Worm (Caenorhabditis elegans) whole organism, early embryonic: Measurements from ENCODE around the gene C18E9.5.

ENCODE experiments used
- B0310.2 ChIP-seq: sonication (generic microtip); optimal IDR thresholded peaks from 2 replicates; lab custom pipeline; 2016; ENCODE audit warnings: mild to moderate bottlenecking, missing genetic modification characterization, missing compliant biosample characterization
- F13C5.2 ChIP-seq: sonication (generic microtip); optimal IDR thresholded peaks from 2 replicates; lab custom pipeline; 2017; ENCODE audit warnings: mild to moderate bottlenecking, missing genetic modification characterization, inconsistent platforms, missing compliant biosample characterization
- aly-1 ChIP-seq: sonication (generic microtip); optimal IDR thresholded peaks from 2 replicates; lab custom pipeline; 2016; ENCODE audit warnings: missing genetic modification characterization, missing compliant biosample characterization
- ama-1 ChIP-seq: fragments of 150-350 bp; optimal IDR thresholded peaks from 2 replicates; lab custom pipeline; 2014
- ceh-13 ChIP-seq: fragments of 200-800 bp; sonication (Bioruptor generic); optimal IDR thresholded peaks from 2 replicates; lab custom pipeline; 2018; ENCODE audit warnings: mild to moderate bottlenecking, missing genetic modification characterization, missing compliant biosample characterization
- ceh-36 ChIP-seq: sonication (generic microtip); optimal IDR thresholded peaks from 2 replicates; lab custom pipeline; 2016; ENCODE audit warnings: missing genetic modification characterization, inconsistent platforms, missing compliant biosample characterization
- ets-7 ChIP-seq: sonication (generic microtip); optimal IDR thresholded peaks from 2 replicates; lab custom pipeline; 2016; ENCODE audit warnings: missing genotype, missing genetic modification characterization, missing compliant biosample characterization
- flt-1 ChIP-seq: fragments of 200-800 bp; sonication (Bioruptor generic); IDR thresholded peaks from 2 replicates; pipeline ENCODE4 v1.3.6; 2022; ENCODE audit warnings: missing genetic modification characterization, missing compliant biosample characterization
- hmbx-1 ChIP-seq: sonication (generic microtip); optimal IDR thresholded peaks from 2 replicates; lab custom pipeline; 2016; ENCODE audit warnings: mild to moderate bottlenecking, missing genetic modification characterization, missing compliant biosample characterization
- hmg-4 ChIP-seq: fragments of 200-800 bp; sonication (Bioruptor generic); optimal IDR thresholded peaks from 2 replicates; lab custom pipeline; 2018; ENCODE audit warnings: mild to moderate bottlenecking, missing genetic modification characterization, missing compliant biosample characterization
- hnd-1 ChIP-seq: sonication (generic microtip); optimal IDR thresholded peaks from 2 replicates; lab custom pipeline; 2016; ENCODE audit warnings: missing genetic modification characterization, missing compliant biosample characterization
- pes-1 ChIP-seq: fragments of 200-800 bp; sonication (Bioruptor generic); IDR thresholded peaks from 2 replicates; pipeline ENCODE4 v1.3.6; 2022; ENCODE audit warnings: missing genetic modification reagents, missing genetic modification characterization, missing compliant biosample characterization
- scrt-1 ChIP-seq: fragments of 200-800 bp; sonication (Bioruptor generic); IDR thresholded peaks from 2 replicates; pipeline ENCODE4 v1.3.6; 2022; ENCODE audit warnings: missing genetic modification characterization, missing compliant biosample characterization
- sea-1 ChIP-seq: fragments of 200-800 bp; sonication (Bioruptor generic); conservative IDR thresholded peaks from 2 replicates; pipeline ENCODE4 v1.3.6; 2022; ENCODE audit warnings: missing genetic modification characterization, missing compliant biosample characterization
- tbx-11 ChIP-seq: fragments of 200-800 bp; sonication (Bioruptor generic); IDR thresholded peaks from 2 replicates; pipeline ENCODE4 v1.3.6; 2022; ENCODE audit warnings: missing genetic modification characterization, missing compliant biosample characterization
- tbx-37 ChIP-seq: fragments of 200-800 bp; sonication (Bioruptor generic); conservative IDR thresholded peaks from 2 replicates; pipeline ENCODE4 v1.3.6; 2022; ENCODE audit warnings: missing genetic modification reagents, missing genetic modification characterization, missing compliant biosample characterization
- tra-4 ChIP-seq: sonication (generic microtip); optimal IDR thresholded peaks from 2 replicates; lab custom pipeline; 2017; ENCODE audit warnings: missing genetic modification characterization, missing compliant biosample characterization

C18E9.5 gene

ce11 chrII:8956896-8957295 is 12.9 kb upstream of the C18E9.5 start:
- no peak for TF ChIP-seq aly-1
- TF ChIP-seq sea-1 = no peak
- TF ChIP-seq F13C5.2 (tag; lab: Kevin White, UChicago) = no peak
- TF ChIP-seq tra-4 (tag; lab: Kevin White, UChicago) = no peak
- no peak for TF ChIP-seq tbx-11 (GFP tag; lab: Robert Waterston, UW)
- no peak for TF ChIP-seq hnd-1 (tag; lab: Kevin White, UChicago)
- no peak for TF ChIP-seq flt-1 (GFP tag; lab: Robert Waterston, UW)
- TF ChIP-seq scrt-1 (GFP tag; lab: Robert Waterston, UW) = no peak
- TF ChIP-seq hmg-4 (GFP tag; lab: Kevin White, UChicago) = no peak
- no peak for TF ChIP-seq ceh-13
- no peak for TF ChIP-seq hmbx-1 (tag; lab: Kevin White, UChicago)
- TF ChIP-seq ets-7 (tag; lab: Kevin White, UChicago) = no peak
- TF ChIP-seq tbx-37 (GFP tag; lab: Robert Waterston, UW) = no peak

ce11 chrII:8959081-8959480 is 10.7 kb upstream of the C18E9.5 start:
- TF ChIP-seq ceh-36 (tag; lab: Kevin White, UChicago) (no peak), sea-1 (no peak), F13C5.2 (tag; lab: Kevin White, UChicago) (no peak), B0310.2 (tag; lab: Kevin White, UChicago) (no peak), tra-4 (tag; lab: Kevin White, UChicago) (no peak), scrt-1 (GFP tag; lab: Robert Waterston, UW) (no peak), aly-1 (no peak), tbx-11 (GFP tag; lab: Robert Waterston, UW) (no peak), hmg-4 (GFP tag; lab: Kevin White, UChicago) (no peak), hnd-1 (tag; lab: Kevin White, UChicago) (no peak)

- no peak for TF ChIP-seq hnd-1 (tag; lab: Kevin White, UChicago)
- TF ChIP-seq tbx-11 (GFP tag; lab: Robert Waterston, UW) = no peak
- no peak for TF ChIP-seq flt-1 (GFP tag; lab: Robert Waterston, UW)
- no peak for TF ChIP-seq sea-1
- no peak for TF ChIP-seq tbx-37 (GFP tag; lab: Robert Waterston, UW)
- TF ChIP-seq B0310.2 (tag; lab: Kevin White, UChicago) = no peak
- no peak for TF ChIP-seq aly-1
- TF ChIP-seq pes-1 (GFP tag; lab: Robert Waterston, UW) = no peak
- TF ChIP-seq scrt-1 (GFP tag; lab: Robert Waterston, UW) = no peak
- TF ChIP-seq F13C5.2 (tag; lab: Kevin White, UChicago) = no peak
- no peak for TF ChIP-seq tra-4 (tag; lab: Kevin White, UChicago)
- no peak for TF ChIP-seq hmg-4 (GFP tag; lab: Kevin White, UChicago)
- TF ChIP-seq hmbx-1 (tag; lab: Kevin White, UChicago) = no peak
- no peak for TF ChIP-seq ets-7 (tag; lab: Kevin White, UChicago)
- no peak for TF ChIP-seq ceh-36 (tag; lab: Kevin White, UChicago)
- no peak for TF ChIP-seq ama-1 (lab: Kevin White, UChicago)
- TF ChIP-seq ceh-13 = no peak
Measured at ce11 chrII:8960414-8960813, 9.4 kb upstream of the C18E9.5 start, which contains the start of gene cal-2. Gene cal-2, plus strand, starts transcription at chrII:8960714.

- TF ChIP-seq flt-1 (GFP tag; lab: Robert Waterston, UW) = no peak
Measured at ce11 chrII:8961450-8961849, 8.3 kb upstream of the C18E9.5 start.

ce11 chrII:8962206-8962605 is 7.6 kb upstream of the C18E9.5 start:
- TF ChIP-seq hmbx-1 (tag; lab: Kevin White, UChicago) = no peak
- TF ChIP-seq hmg-4 (GFP tag; lab: Kevin White, UChicago) = no peak
- no peak for TF ChIP-seq ceh-36 (tag; lab: Kevin White, UChicago)
- TF ChIP-seq hnd-1 (tag; lab: Kevin White, UChicago) = no peak
- TF ChIP-seq sea-1 = no peak
- TF ChIP-seq ets-7 (tag; lab: Kevin White, UChicago) = no peak
- TF ChIP-seq ama-1 (lab: Kevin White, UChicago) = no peak
- TF ChIP-seq ceh-13 = no peak
- no peak for TF ChIP-seq scrt-1 (GFP tag; lab: Robert Waterston, UW)
- no peak for TF ChIP-seq pes-1 (GFP tag; lab: Robert Waterston, UW)
- no peak for TF ChIP-seq B0310.2 (tag; lab: Kevin White, UChicago)
- no peak for TF ChIP-seq tbx-11 (GFP tag; lab: Robert Waterston, UW)
- no peak for TF ChIP-seq tra-4 (tag; lab: Kevin White, UChicago)

- TF ChIP-seq ets-7 (tag; lab: Kevin White, UChicago) (no peak), flt-1 (GFP tag; lab: Robert Waterston, UW) (no peak), ceh-36 (tag; lab: Kevin White, UChicago) (no peak), hmbx-1 (tag; lab: Kevin White, UChicago) (no peak), F13C5.2 (tag; lab: Kevin White, UChicago) (no peak), hnd-1 (tag; lab: Kevin White, UChicago) (no peak), pes-1 (GFP tag; lab: Robert Waterston, UW) (no peak), ceh-13 (no peak), tbx-37 (GFP tag; lab: Robert Waterston, UW) (no peak), tbx-11 (GFP tag; lab: Robert Waterston, UW) (no peak), sea-1 (no peak), B0310.2 (tag; lab: Kevin White, UChicago) (no peak), hmg-4 (GFP tag; lab: Kevin White, UChicago) (no peak), scrt-1 (GFP tag; lab: Robert Waterston, UW) (no peak), tra-4 (tag; lab: Kevin White, UChicago) (no peak), aly-1 (no peak), ama-1 (lab: Kevin White, UChicago) (no peak)
Measured at ce11 chrII:8964049-8964448, 5.7 kb upstream of the C18E9.5 start, which contains the start of gene sftd-3. Gene sftd-3, minus strand, starts transcription at chrII:8964149.

ce11 chrII:8964835-8965234 is 4.9 kb upstream of the C18E9.5 start, which contains the start of the genes ndub-3 and C18E9.2:
Gene ndub-3, minus strand, starts transcription at chrII:8964890.
Gene C18E9.2, plus strand, starts transcription at chrII:8965006.
- TF ChIP-seq tbx-11 (GFP tag; lab: Robert Waterston, UW) = no peak
- TF ChIP-seq ceh-36 (tag; lab: Kevin White, UChicago) = no peak
- no peak for TF ChIP-seq F13C5.2 (tag; lab: Kevin White, UChicago)
- no peak for TF ChIP-seq aly-1
- TF ChIP-seq flt-1 (GFP tag; lab: Robert Waterston, UW) = no peak
- no peak for TF ChIP-seq hmg-4 (GFP tag; lab: Kevin White, UChicago)
- TF ChIP-seq scrt-1 (GFP tag; lab: Robert Waterston, UW) = no peak
- TF ChIP-seq hmbx-1 (tag; lab: Kevin White, UChicago) = no peak
- no peak for TF ChIP-seq ama-1 (lab: Kevin White, UChicago)
- TF ChIP-seq hnd-1 (tag; lab: Kevin White, UChicago) = no peak
- no peak for TF ChIP-seq tra-4 (tag; lab: Kevin White, UChicago)
- no peak for TF ChIP-seq B0310.2 (tag; lab: Kevin White, UChicago)
- TF ChIP-seq tbx-37 (GFP tag; lab: Robert Waterston, UW) = no peak
- TF ChIP-seq ceh-13 = no peak
- TF ChIP-seq ets-7 (tag; lab: Kevin White, UChicago) = no peak
- no peak for TF ChIP-seq pes-1 (GFP tag; lab: Robert Waterston, UW)
- TF ChIP-seq sea-1 = no peak
